Worm (Caenorhabditis elegans): Measurements from ENCODE around the gene F41H10.2.

The F41H10.2 gene

DNA sequence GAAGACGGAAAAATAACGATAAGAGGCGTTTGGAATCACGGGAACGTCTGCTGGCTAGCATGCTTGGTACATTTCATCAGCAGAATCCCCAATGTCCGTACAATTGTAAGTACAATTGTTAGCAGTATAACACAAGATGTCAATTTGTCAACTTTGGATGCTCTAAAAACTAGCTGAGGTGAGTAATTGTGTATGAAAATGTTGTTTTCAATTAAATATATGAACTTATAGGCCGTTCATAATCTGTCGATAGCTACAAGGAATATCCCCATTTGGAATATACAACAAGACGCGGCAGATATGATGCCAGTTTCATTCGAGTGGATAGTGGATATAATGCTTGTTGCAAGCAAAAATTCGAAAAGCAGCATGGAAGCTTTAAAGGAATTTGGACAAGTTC lies 3.6 kb downstream of the F41H10.2 start, which contains the start of gene F41H10.12:
F41H10.12 (plus strand) TSS at position 301 of the 400 bp plus-strand sequence.
- TF ChIP-seq skn-1 (tag; optimal IDR thresholded peaks at IDR 0.05) (no peak), ceh-62 (tag; optimal IDR thresholded peaks at IDR 0.05) (no peak), ceh-44 (GFP tag; IDR thresholded peaks at IDR 0.05) (no peak), mes-2 (tag; optimal IDR thresholded peaks at IDR 0.05; ENCODE audit: poor library complexity, severe bottlenecking) (no peak), zip-11 (GFP tag; IDR thresholded peaks at IDR 0.05) (no peak), nhr-28 (tag; optimal IDR thresholded peaks at IDR 0.05) (no peak), saeg-2 (GFP tag; IDR thresholded peaks at IDR 0.05) (no peak), D1046.2 (GFP tag; IDR thresholded peaks at IDR 0.05) (no peak), nhr-11 (tag; optimal IDR thresholded peaks at IDR 0.05) (no peak), mxl-3 (GFP tag; optimal IDR thresholded peaks at IDR 0.05) (no peak)

ce11 chrIV:5388477-5389065 lies 7.1 kb downstream of the F41H10.2 start, which contains the start of gene elo-6:
TSS of gene elo-6 (minus strand) at chrIV:5388559.
- TF ChIP-seq lsy-2 (tag; optimal IDR thresholded peaks at IDR 0.05), result peak in 1 of 2 experiments; percentile 45
- TF ChIP-seq zip-11 (GFP tag; IDR thresholded peaks at IDR 0.05), result no peak
- no peak for TF ChIP-seq lim-7 (GFP tag; IDR thresholded peaks at IDR 0.05)
- peak; percentile 15 for TF ChIP-seq mes-2 (tag; optimal IDR thresholded peaks at IDR 0.05; ENCODE audit: poor library complexity, severe bottlenecking)
- TF ChIP-seq cey-2 (tag; optimal IDR thresholded peaks at IDR 0.05; ENCODE audit: borderline replicate concordance, insufficient read depth), result no peak
- 0 out of 2 replicates have a peak, but pooled peaks have one; percentile 10 for TF ChIP-seq lin-38 (GFP tag; IDR thresholded peaks at IDR 0.05)
- TF ChIP-seq lin-1 (GFP tag; IDR thresholded peaks at IDR 0.05), result peak; percentile 58; the same call in 1 of the 2 replicates
- no peak for TF ChIP-seq spr-3 (GFP tag; optimal IDR thresholded peaks at IDR 0.05)
- no peak for TF ChIP-seq ctbp-1 (GFP tag; IDR thresholded peaks at IDR 0.05)
- TF ChIP-seq madf-9 (GFP tag; conservative IDR thresholded peaks at IDR 0.05), result 0 out of 2 replicates have a peak, but pooled peaks have one; percentile 20
- TF ChIP-seq ZK546.5 (tag; optimal IDR thresholded peaks at IDR 0.05), result no peak
- peak; percentile 93 for TF ChIP-seq nhr-28 (tag; optimal IDR thresholded peaks at IDR 0.05)
- TF ChIP-seq F49E8.2 (tag; optimal IDR thresholded peaks at IDR 0.05; ENCODE audit: borderline replicate concordance), result no peak
- no peak for TF ChIP-seq ceh-82 (tag; optimal IDR thresholded peaks at IDR 0.05)
- no peak for TF ChIP-seq lin-13 (GFP tag; optimal IDR thresholded peaks at IDR 0.05)
- no peak for TF ChIP-seq Y5F2A.4 (GFP tag; optimal IDR thresholded peaks at IDR 0.05)
- peak; percentile 79 for TF ChIP-seq hlh-11 (tag; optimal IDR thresholded peaks at IDR 0.05)
- peak; percentile 63 for TF ChIP-seq mep-1 (tag; optimal IDR thresholded peaks at IDR 0.05)
- peak; percentile 73 for TF ChIP-seq ama-1 (optimal IDR thresholded peaks at IDR 0.05)
- TF ChIP-seq nhr-48 (tag; optimal IDR thresholded peaks at IDR 0.05), result peak; percentile 12
- TF ChIP-seq dmd-6 (GFP tag; IDR thresholded peaks at IDR 0.05), result peak; percentile 67
- no peak for TF ChIP-seq gei-8 (GFP tag; optimal IDR thresholded peaks at IDR 0.05)
- TF ChIP-seq unc-39 (tag; optimal IDR thresholded peaks at IDR 0.05), result no peak
- 0 out of 2 replicates have a peak, but pooled peaks have one; percentile 7 for TF ChIP-seq tra-1 (GFP tag; IDR thresholded peaks at IDR 0.05)
- peak; percentile 66 for TF ChIP-seq pqm-1 (tag; optimal IDR thresholded peaks at IDR 0.05)
- TF ChIP-seq php-3 (GFP tag; IDR thresholded peaks at IDR 0.05), result peak; percentile 90
- TF ChIP-seq dve-1 (tag; optimal IDR thresholded peaks at IDR 0.05; ENCODE audit: insufficient read depth), result peak; percentile 75
- TF ChIP-seq F10B5.3 (tag; optimal IDR thresholded peaks at IDR 0.05), result no peak
- TF ChIP-seq nhr-10 (tag; optimal IDR thresholded peaks at IDR 0.05), result peak; percentile 71
- TF ChIP-seq nhr-102 (tag; optimal IDR thresholded peaks at IDR 0.05), result peak; percentile 46
- no peak for TF ChIP-seq arid-1 (GFP tag; conservative IDR thresholded peaks at IDR 0.05)
- peak; percentile 68 for TF ChIP-seq nhr-77 (tag; optimal IDR thresholded peaks at IDR 0.05)
- peak in 1 of 2 experiments; percentile 59 for TF ChIP-seq daf-16 (GFP tag; optimal IDR thresholded peaks at IDR 0.05)
- peak; percentile 88 for TF ChIP-seq daf-16 (tag; optimal IDR thresholded peaks at IDR 0.05)
- TF ChIP-seq hlh-30 (tag; optimal IDR thresholded peaks at IDR 0.05; ENCODE audit: insufficient read depth), result peak; percentile 4

Data from whole organism, L4 larva.